Fruit fly (Drosophila melanogaster): ENCODE results near the gene Sas10.

Sas10 gene

DNA sequence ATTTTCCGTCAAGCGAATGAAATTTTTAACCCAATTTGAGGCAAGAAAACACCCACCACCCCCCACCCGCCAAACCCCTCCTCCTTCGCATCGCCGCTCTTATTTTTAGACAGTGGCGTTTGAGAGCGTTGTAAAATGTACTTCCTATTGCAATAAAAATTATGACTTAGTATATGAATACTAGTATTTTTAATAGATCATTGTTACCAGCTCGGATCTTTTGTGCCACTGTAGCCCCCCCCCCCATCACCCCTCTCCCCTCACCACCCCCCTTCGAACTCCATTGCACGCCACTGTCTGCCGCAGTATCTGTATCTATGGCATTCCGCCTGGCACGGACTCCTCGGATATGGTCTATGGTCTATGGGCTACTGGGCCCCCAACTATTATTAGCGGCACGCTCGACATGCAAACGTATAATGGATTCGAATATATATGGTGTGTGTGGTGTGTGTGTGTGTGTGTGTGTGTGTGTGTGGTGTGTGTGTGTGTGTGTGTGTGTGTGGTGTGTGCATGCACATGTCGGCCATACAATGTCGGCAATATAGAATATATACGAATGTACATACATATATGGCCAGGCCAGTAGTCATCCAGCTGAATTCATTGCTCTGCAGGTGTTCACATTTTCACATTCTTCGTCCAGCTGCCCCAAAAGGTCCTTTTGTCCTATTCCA, 32.8 kb downstream of the Sas10 start (continued):
- TF ChIP-seq CG32767 (GFP tag; IDR thresholded peaks at IDR 0.05) (0 out of 2 replicates have a peak, but pooled peaks have one; percentile 24), Ets65A (GFP tag) (no peak), Asciz (GFP tag; optimal IDR thresholded peaks at IDR 0.05) (no peak), bsh (GFP tag; optimal IDR thresholded peaks at IDR 0.05) (peak in 1 of 2 experiments; percentile 52), onecut (GFP tag; IDR thresholded peaks at IDR 0.05) (no peak), pho (GFP tag; optimal IDR thresholded peaks at IDR 0.05) (no peak), CG3995 (GFP tag; optimal IDR thresholded peaks at IDR 0.05) (no peak), mld (GFP tag; IDR thresholded peaks at IDR 0.05; ENCODE audit: partially characterized antibody) (no peak), CG3838 (GFP tag; optimal IDR thresholded peaks at IDR 0.05) (no peak), lov (optimal IDR thresholded peaks at IDR 0.05) (no peak), lov (GFP tag; IDR thresholded peaks at IDR 0.05) (no peak), gcm (GFP tag; optimal IDR thresholded peaks at IDR 0.05) (no peak), CG7357 (GFP tag; IDR thresholded peaks at IDR 0.05) (no peak), CG6683 (GFP tag; optimal IDR thresholded peaks at IDR 0.05) (no peak), CG17328 (GFP tag; IDR thresholded peaks at IDR 0.05) (no peak), Awh (GFP tag; IDR thresholded peaks at IDR 0.05) (no peak), dysf (GFP tag; IDR thresholded peaks at IDR 0.05) (peak; percentile 33; the same call in 1 of the 3 replicates), CG18476 (GFP tag; optimal IDR thresholded peaks at IDR 0.05) (no peak), Atf6 (GFP tag; IDR thresholded peaks at IDR 0.05) (no peak), CrebB (tag; optimal IDR thresholded peaks at IDR 0.05) (no peak), CG3065 (GFP tag; optimal IDR thresholded peaks at IDR 0.05) (no peak), gfzf (GFP tag; optimal IDR thresholded peaks at IDR 0.05) (no peak), fd102C (GFP tag; optimal IDR thresholded peaks at IDR 0.05) (no peak), H15 (GFP tag; IDR thresholded peaks at IDR 0.05) (peak; percentile 42; the same call in 1 of the 3 replicates), CG7745 (tag; optimal IDR thresholded peaks at IDR 0.05) (no peak), CG30020 (tag; optimal IDR thresholded peaks at IDR 0.05) (no peak), lmd (GFP tag; IDR thresholded peaks at IDR 0.05) (peak; percentile 48), Dbx (GFP tag; IDR thresholded peaks at IDR 0.05) (no peak), CG14014 (GFP tag; IDR thresholded peaks at IDR 0.05) (no peak), Vsx1 (GFP tag; optimal IDR thresholded peaks at IDR 0.05) (no peak), tx (GFP tag; optimal IDR thresholded peaks at IDR 0.05) (no peak), Meics (GFP tag; optimal IDR thresholded peaks at IDR 0.05) (no peak), gcm2 (GFP tag; optimal IDR thresholded peaks at IDR 0.05) (no peak), cad (GFP tag; optimal IDR thresholded peaks at IDR 0.05) (no peak), Dip2 (GFP tag; IDR thresholded peaks at IDR 0.05) (no peak), Hr51 (GFP tag; optimal IDR thresholded peaks at IDR 0.05) (peak in 1 of 2 experiments; percentile 23), zfh1 (GFP tag; IDR thresholded peaks at IDR 0.05) (no peak), Nf-YC (tag; optimal IDR thresholded peaks at IDR 0.05) (no peak), Taf1 (GFP tag; IDR thresholded peaks at IDR 0.05) (no peak), tgo (GFP tag; IDR thresholded peaks at IDR 0.05) (0 out of 3 replicates have a peak, but pooled peaks have one; percentile 18), CG7786 (GFP tag; optimal IDR thresholded peaks at IDR 0.05) (no peak), Elba2 (GFP tag; optimal IDR thresholded peaks at IDR 0.05) (no peak), ERR (GFP tag; optimal IDR thresholded peaks at IDR 0.05) (no peak), CG11398 (GFP tag; optimal IDR thresholded peaks at IDR 0.05) (no peak), CG33213 (GFP tag; optimal IDR thresholded peaks at IDR 0.05) (no peak), CG11560 (tag; IDR thresholded peaks at IDR 0.05) (no peak), CG34422 (GFP tag; IDR thresholded peaks at IDR 0.05) (no peak), gsb (GFP tag; IDR thresholded peaks at IDR 0.05) (no peak)

Measured in whole organism, embryonic.